Worm (Caenorhabditis elegans): ENCODE measurements around the gene C38C10.3.

DNA sequence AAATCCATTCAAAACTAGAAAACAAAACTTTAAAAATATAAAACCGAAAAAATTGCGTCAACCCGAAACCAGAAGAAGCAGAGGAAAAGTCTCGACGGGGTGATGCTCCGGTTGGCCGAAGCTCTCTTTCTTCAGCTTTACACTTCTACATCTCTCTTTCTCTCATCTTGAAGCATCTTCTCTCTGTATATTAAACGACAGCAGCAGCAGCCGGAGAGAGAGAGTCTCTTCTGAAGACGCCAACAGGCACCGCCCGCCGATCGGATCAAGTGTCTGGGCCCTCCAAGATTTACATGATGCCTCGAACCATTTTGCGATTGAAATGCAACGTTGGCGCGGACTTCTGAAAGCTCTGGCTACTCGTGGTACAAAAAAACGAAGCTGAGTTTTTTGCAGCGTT, 38.7 kb downstream of the C38C10.3 start:
- TF ChIP-seq W03F9.2 (tag; optimal IDR thresholded peaks at IDR 0.05): no peak
- no peak for TF ChIP-seq dao-5 (tag; optimal IDR thresholded peaks at IDR 0.05)
